Worm (Caenorhabditis elegans): ENCODE measurements around the gene ddi-1.
A peak's percentile ranks its signal among the peaks of the same experiment; 100 is the strongest.

ddi-1 gene

ce11 chrIV:6542962-6543361, 20.3 kb downstream of the ddi-1 start (continued):
- TF ChIP-seq fkh-4 (tag; optimal IDR thresholded peaks at IDR 0.05; ENCODE audit: borderline replicate concordance) = no peak

ce11 chrIV:6547397-6547796, 24.7 kb downstream of the ddi-1 start:
- TF ChIP-seq rnt-1 (tag; optimal IDR thresholded peaks at IDR 0.05) (no peak), pag-3 (tag; optimal IDR thresholded peaks at IDR 0.05; ENCODE audit: borderline replicate concordance, insufficient read depth) (no peak), aha-1 (tag; optimal IDR thresholded peaks at IDR 0.05) (no peak), pax-3 (tag; optimal IDR thresholded peaks at IDR 0.05) (no peak), lin-35 (GFP tag; optimal IDR thresholded peaks at IDR 0.05) (no peak), efl-1 (optimal IDR thresholded peaks at IDR 0.05) (peak in 1 of 2 experiments; percentile 3), efl-1 (GFP tag; optimal IDR thresholded peaks at IDR 0.05 in 1 of 2) (no peak), lin-13 (GFP tag; optimal IDR thresholded peaks at IDR 0.05) (no peak), tbx-2 (tag; optimal IDR thresholded peaks at IDR 0.05) (no peak), unc-130 (tag; optimal IDR thresholded peaks at IDR 0.05) (no peak), fkh-10 (GFP tag; optimal IDR thresholded peaks at IDR 0.05) (peak; percentile 56), nhr-90 (tag; optimal IDR thresholded peaks at IDR 0.05; ENCODE audit: poor library complexity) (no peak), lin-14 (GFP tag; optimal IDR thresholded peaks at IDR 0.05) (peak; percentile 56), mep-1 (tag; optimal IDR thresholded peaks at IDR 0.05) (no peak)

ce11 chrIV:6548609-6549008, 25.9 kb downstream of the ddi-1 start, which contains the start of gene fan-1:
fan-1 (plus strand) TSS chrIV:6548686.
- TF ChIP-seq Y116A8C.19 (tag; optimal IDR thresholded peaks at IDR 0.05; ENCODE audit: borderline replicate concordance) = no peak
- TF ChIP-seq sup-37 (GFP tag; optimal IDR thresholded peaks at IDR 0.05) = no peak
- no peak for TF ChIP-seq tlp-1 (tag; optimal IDR thresholded peaks at IDR 0.05)
- peak; percentile 49 for TF ChIP-seq fos-1 (tag; optimal IDR thresholded peaks at IDR 0.05)
- TF ChIP-seq zag-1 (tag; optimal IDR thresholded peaks at IDR 0.05) = no peak
- no peak for TF ChIP-seq fkh-4 (tag; optimal IDR thresholded peaks at IDR 0.05; ENCODE audit: borderline replicate concordance)
- peak; percentile 98 to 99 for TF ChIP-seq lin-35 (GFP tag; optimal IDR thresholded peaks at IDR 0.05)
- peak; percentile 43 for TF ChIP-seq fkh-8 (tag; optimal IDR thresholded peaks at IDR 0.05)
- peak; percentile 63 for TF ChIP-seq lin-13 (GFP tag; optimal IDR thresholded peaks at IDR 0.05)
- TF ChIP-seq ceh-82 (tag; optimal IDR thresholded peaks at IDR 0.05) = peak; percentile 43 to 74 (median 49)
- TF ChIP-seq sptf-1 (tag; optimal IDR thresholded peaks at IDR 0.05) = no peak
- TF ChIP-seq efl-3 (GFP tag; optimal IDR thresholded peaks at IDR 0.05) = no peak
- TF ChIP-seq lin-15B (tag; optimal IDR thresholded peaks at IDR 0.05) = peak; percentile 55
- TF ChIP-seq zip-4 (GFP tag; optimal IDR thresholded peaks at IDR 0.05) = no peak
- TF ChIP-seq blmp-1 (tag; optimal IDR thresholded peaks at IDR 0.05) = peak; percentile 42
- no peak for TF ChIP-seq hlh-4 (tag; optimal IDR thresholded peaks at IDR 0.05)
- no peak for TF ChIP-seq pag-3 (tag; optimal IDR thresholded peaks at IDR 0.05; ENCODE audit: borderline replicate concordance, insufficient read depth)
- no peak for TF ChIP-seq nhr-28 (tag; optimal IDR thresholded peaks at IDR 0.05)
- TF ChIP-seq lir-3 (tag; optimal IDR thresholded peaks at IDR 0.05; ENCODE audit: poor library complexity) = no peak
- TF ChIP-seq xbp-1 (tag; optimal IDR thresholded peaks at IDR 0.05) = peak; percentile 58
- TF ChIP-seq nhr-90 (tag; optimal IDR thresholded peaks at IDR 0.05; ENCODE audit: poor library complexity) = peak; percentile 31
- no peak for TF ChIP-seq nhr-11 (tag; optimal IDR thresholded peaks at IDR 0.05)
- TF ChIP-seq snpc-4 (tag; optimal IDR thresholded peaks at IDR 0.05) = peak; percentile 6
- peak; percentile 74 for TF ChIP-seq skn-1 (tag; optimal IDR thresholded peaks at IDR 0.05)
- peak in 1 of 2 experiments; percentile 39 for TF ChIP-seq mdl-1 (tag; optimal IDR thresholded peaks at IDR 0.05)
- TF ChIP-seq elt-2 (tag; optimal IDR thresholded peaks at IDR 0.05) = no peak
- TF ChIP-seq dpl-1 (GFP tag; optimal IDR thresholded peaks at IDR 0.05) = peak; percentile 96 to 97 (median 96)
- peak; percentile 14 for TF ChIP-seq aly-2 (tag; optimal IDR thresholded peaks at IDR 0.05)
- TF ChIP-seq nhr-85 (tag) = peak; percentile 69
- peak; percentile 53 for TF ChIP-seq dsc-1 (tag; optimal IDR thresholded peaks at IDR 0.05)
- no peak for TF ChIP-seq aha-1 (tag; optimal IDR thresholded peaks at IDR 0.05)
- peak; percentile 48 for TF ChIP-seq C16A3.4 (tag; optimal IDR thresholded peaks at IDR 0.05)
- no peak for TF ChIP-seq ceh-8 (GFP tag; optimal IDR thresholded peaks at IDR 0.05)
- TF ChIP-seq unc-62 (GFP tag; optimal IDR thresholded peaks at IDR 0.05) = no peak
- TF ChIP-seq efl-1 (optimal IDR thresholded peaks at IDR 0.05) = peak; percentile 94 to 98
- TF ChIP-seq efl-1 (GFP tag; optimal IDR thresholded peaks at IDR 0.05 in 1 of 2) = peak; percentile 98 to 100
- no peak for TF ChIP-seq C04F5.9 (tag; optimal IDR thresholded peaks at IDR 0.05)
- TF ChIP-seq nhr-47 (tag; optimal IDR thresholded peaks at IDR 0.05) = peak; percentile 74
- TF ChIP-seq fkh-10 (GFP tag; optimal IDR thresholded peaks at IDR 0.05) = no peak
- peak; percentile 63 for TF ChIP-seq tbx-2 (tag; optimal IDR thresholded peaks at IDR 0.05)
- TF ChIP-seq irx-1 (tag; optimal IDR thresholded peaks at IDR 0.05) = peak; percentile 30
- TF ChIP-seq hpl-2 (GFP tag; optimal IDR thresholded peaks at IDR 0.05) = no peak

Data from whole organism, L1 larva.